Worm (Caenorhabditis elegans): ENCODE results near the gene Y64G10A.7.

- no peak for TF ChIP-seq unc-39 (tag; optimal IDR thresholded peaks at IDR 0.05)
- no peak for TF ChIP-seq zag-1 (tag; optimal IDR thresholded peaks at IDR 0.05)
- TF ChIP-seq nhr-10 (tag; optimal IDR thresholded peaks at IDR 0.05) = no peak
- TF ChIP-seq dpl-1 (GFP tag; optimal IDR thresholded peaks at IDR 0.05) = no peak
- no peak for TF ChIP-seq nhr-111 (GFP tag; optimal IDR thresholded peaks at IDR 0.05)
- no peak for TF ChIP-seq aly-2 (tag; optimal IDR thresholded peaks at IDR 0.05)
- no peak for TF ChIP-seq rbr-2 (tag; optimal IDR thresholded peaks at IDR 0.05)
- no peak for TF ChIP-seq Y105C5A.15 (GFP tag; IDR thresholded peaks at IDR 0.05)
These were observed at the start of gene Y64G10A.7 for ce11 chrIV:14291601-14292000.

Data from whole organism, L4 larva.